Fruit fly (Drosophila melanogaster): ENCODE results near the gene CenB1A.

dm6 chr3R:23120933-23121332 is 2.7 kb downstream of the CenB1A start:
- TF ChIP-seq h (optimal IDR thresholded peaks at IDR 0.05) (no peak), Myc (optimal IDR thresholded peaks at IDR 0.05) (no peak), psq (optimal IDR thresholded peaks at IDR 0.05) (no peak)

Measured in Kc167 (cell line).